Worm (Caenorhabditis elegans) whole organism, L3 larva: ENCODE data around the gene srx-50.

Experiments used
- R02D3.7 ChIP-seq: fragments of 150-350 bp; optimal IDR thresholded peaks from 2 replicates; lab custom pipeline; 2014; ENCODE audit warnings: missing biosample characterization, missing genetic modification characterization
- ama-1 ChIP-seq: fragments of 150-350 bp; optimal IDR thresholded peaks from 2 replicates; lab custom pipeline; 2018
- ceh-16 ChIP-seq: sonication (generic microtip); optimal IDR thresholded peaks from 2 replicates; lab custom pipeline; 2017; ENCODE audit warnings: missing biosample characterization, missing genetic modification characterization
- ceh-28 ChIP-seq: fragments of 150-350 bp; optimal IDR thresholded peaks from 2 replicates; lab custom pipeline; 2014; ENCODE audit warnings: missing biosample characterization, missing genetic modification reagents, missing genetic modification characterization
- ceh-82 ChIP-seq: fragments of 150-350 bp; optimal IDR thresholded peaks from 2 replicates; lab custom pipeline; 2014; ENCODE audit warnings: missing biosample characterization, missing genetic modification characterization
- ceh-9 ChIP-seq: sonication (generic microtip); optimal IDR thresholded peaks from 2 replicates; lab custom pipeline; 2018; ENCODE audit warnings: missing biosample characterization, missing genetic modification characterization
- egl-27 ChIP-seq: sonication (generic microtip); optimal IDR thresholded peaks from 4 replicates; lab custom pipeline; 2017; ENCODE audit warnings: missing biosample characterization, missing genetic modification reagents, missing genetic modification characterization
- egl-5 ChIP-seq: fragments of 150-350 bp; optimal IDR thresholded peaks from 2 replicates; lab custom pipeline; 2017; ENCODE audit warnings: missing biosample characterization, missing genetic modification reagents, missing genetic modification characterization, inconsistent platforms
- elt-1 ChIP-seq: fragments of 150-350 bp; optimal IDR thresholded peaks from 2 replicates; lab custom pipeline; 2014; ENCODE audit warnings: missing biosample characterization, missing genetic modification characterization
- elt-2 ChIP-seq: sonication (generic microtip); optimal IDR thresholded peaks from 2 replicates; lab custom pipeline; 2016; ENCODE audit warnings: missing genetic modification reagents, mild to moderate bottlenecking, missing genetic modification characterization, missing compliant biosample characterization
- elt-3 ChIP-seq, 3 experiments: fragments of 150-350 bp in 1 of 3; sonication (generic microtip) in 2 of 3; optimal IDR thresholded peaks; 2 replicates in 2 of 3; 4 replicates in 1 of 3; lab custom pipeline; 2014 to 2017; ENCODE audit warnings: missing biosample characterization in 3 of 3, missing genetic modification characterization in 3 of 3
- eor-1 ChIP-seq, 2 experiments: fragments of 150-350 bp; optimal IDR thresholded peaks; 2 replicates each; lab custom pipeline; 2014 to 2018; ENCODE audit warnings: missing biosample characterization in 2 of 2, missing genetic modification characterization in 2 of 2
- fkh-10 ChIP-seq: sonication (generic microtip); optimal IDR thresholded peaks from 2 replicates; lab custom pipeline; 2017; ENCODE audit warnings: missing biosample characterization, missing genetic modification reagents, missing genetic modification characterization
- hmg-11 ChIP-seq: sonication (generic microtip); optimal IDR thresholded peaks from 2 replicates; lab custom pipeline; 2016; ENCODE audit warnings: missing genetic modification characterization, missing compliant biosample characterization
- jun-1 ChIP-seq: fragments of 150-350 bp; optimal IDR thresholded peaks from 2 replicates; lab custom pipeline; 2014; ENCODE audit warnings: missing biosample characterization, missing genetic modification reagents, missing genetic modification characterization
- lin-15B ChIP-seq: fragments of 150-350 bp; optimal IDR thresholded peaks from 2 replicates; lab custom pipeline; 2014; ENCODE audit warnings: missing biosample characterization, missing genetic modification characterization
- mml-1 ChIP-seq: fragments of 150-350 bp; sonication (generic microtip); optimal IDR thresholded peaks from 3 replicates; lab custom pipeline; 2014; ENCODE audit warnings: missing biosample characterization, missing genetic modification characterization
- nfya-1 ChIP-seq: sonication (generic microtip); optimal IDR thresholded peaks from 2 replicates; lab custom pipeline; 2017; ENCODE audit warnings: missing genetic modification characterization, mild to moderate bottlenecking, missing compliant biosample characterization, antibody characterized with exemption, moderate library complexity; ENCODE audit not compliant: insufficient read depth
- nhr-23 ChIP-seq: fragments of 150-350 bp; optimal IDR thresholded peaks from 2 replicates; lab custom pipeline; 2014; ENCODE audit warnings: missing biosample characterization, missing genetic modification reagents, missing genetic modification characterization
- nhr-237 ChIP-seq: fragments of 150-350 bp; optimal IDR thresholded peaks from 2 replicates; lab custom pipeline; 2014; ENCODE audit warnings: missing biosample characterization, missing genetic modification characterization
- nhr-25 ChIP-seq: sonication (generic microtip); optimal IDR thresholded peaks from 2 replicates; lab custom pipeline; 2017; ENCODE audit warnings: missing biosample characterization, missing genetic modification characterization
- nhr-28 ChIP-seq: fragments of 150-350 bp; optimal IDR thresholded peaks from 2 replicates; lab custom pipeline; 2014; ENCODE audit warnings: missing biosample characterization, missing genetic modification characterization
- nhr-43 ChIP-seq: sonication (generic microtip); optimal IDR thresholded peaks from 2 replicates; lab custom pipeline; 2016; ENCODE audit warnings: mild to moderate bottlenecking, missing genetic modification characterization, missing compliant biosample characterization; ENCODE audit not compliant: poor library complexity, severe bottlenecking
- nhr-76 ChIP-seq: fragments of 150-350 bp; sonication (generic microtip); optimal IDR thresholded peaks from 5 replicates; lab custom pipeline; 2014; ENCODE audit warnings: missing biosample characterization, missing genetic modification characterization
- nhr-77 ChIP-seq: fragments of 150-350 bp; optimal IDR thresholded peaks from 2 replicates; lab custom pipeline; 2014; ENCODE audit warnings: missing biosample characterization, missing genetic modification characterization
- pha-4 ChIP-seq: fragments of 150-350 bp; optimal IDR thresholded peaks from 2 replicates; lab custom pipeline; 2014; ENCODE audit warnings: missing biosample characterization, missing genetic modification reagents, missing genetic modification characterization
- pqm-1 ChIP-seq: fragments of 150-350 bp; optimal IDR thresholded peaks from 2 replicates; lab custom pipeline; 2017; ENCODE audit warnings: missing biosample characterization, missing genetic modification characterization, inconsistent platforms
- sea-2 ChIP-seq: fragments of 150-350 bp; sonication (generic microtip); optimal IDR thresholded peaks from 4 replicates; lab custom pipeline; 2014; ENCODE audit warnings: missing biosample characterization, missing genetic modification reagents, missing genetic modification characterization
- skn-1 ChIP-seq: fragments of 150-350 bp; optimal IDR thresholded peaks from 2 replicates; lab custom pipeline; 2014; ENCODE audit warnings: missing biosample characterization, missing genetic modification characterization
- tbx-2 ChIP-seq: sonication (generic microtip); optimal IDR thresholded peaks from 2 replicates; lab custom pipeline; 2016; ENCODE audit warnings: mild to moderate bottlenecking, missing genetic modification characterization, missing compliant biosample characterization
- unc-62 ChIP-seq: fragments of 150-350 bp; sonication (generic microtip); optimal IDR thresholded peaks from 4 replicates; lab custom pipeline; 2014; ENCODE audit warnings: missing biosample characterization, missing genetic modification reagents, missing genetic modification characterization
- zag-1 ChIP-seq: fragments of 150-350 bp; optimal IDR thresholded peaks from 2 replicates; lab custom pipeline; 2014; ENCODE audit warnings: missing biosample characterization, missing genetic modification characterization
- ztf-11 ChIP-seq: fragments of 150-350 bp; optimal IDR thresholded peaks from 2 replicates; lab custom pipeline; 2014; ENCODE audit warnings: missing biosample characterization, missing genetic modification characterization
- ztf-4 ChIP-seq: fragments of 150-350 bp; optimal IDR thresholded peaks from 2 replicates; lab custom pipeline; 2014; ENCODE audit warnings: missing biosample characterization, missing genetic modification characterization

Gene srx-50

DNA sequence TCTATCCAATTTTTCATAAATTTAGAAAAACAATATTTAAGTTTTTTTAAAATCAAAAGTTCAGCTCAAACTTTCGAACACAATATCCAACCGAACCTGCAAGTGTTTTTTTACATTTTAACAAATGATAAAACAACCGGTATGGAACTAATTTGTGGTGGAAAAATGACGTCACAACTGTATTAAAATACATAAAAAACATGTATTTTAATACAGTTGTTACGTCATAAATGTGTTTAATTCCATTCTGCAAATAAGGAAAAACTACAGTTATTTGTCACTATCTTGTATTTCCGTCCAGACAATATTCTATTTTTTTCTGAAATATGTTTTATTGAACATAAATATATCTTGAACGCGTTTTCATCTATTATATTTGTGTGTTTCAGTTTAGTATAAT lies 45.6 kb upstream of the srx-50 start:
- TF ChIP-seq nhr-76 (no peak), R02D3.7 (tag; lab: Kevin White, UChicago) (no peak), ama-1 (lab: Kevin White, UChicago) (no peak), jun-1 (tag; lab: Kevin White, UChicago) (no peak), mml-1 (tag; lab: Kevin White, UChicago) (no peak), pqm-1 (tag; lab: Kevin White, UChicago) (no peak), eor-1 (tag; optimal IDR thresholded peaks at IDR 0.05; lab: Kevin White, UChicago) (no peak), ceh-16 (tag; lab: Kevin White, UChicago) (no peak), elt-1 (no peak), pha-4 (no peak), elt-3 (tag; optimal IDR thresholded peaks at IDR 0.05; lab: Kevin White, UChicago) (no peak), ceh-82 (tag; lab: Kevin White, UChicago) (no peak), egl-5 (tag; lab: Kevin White, UChicago) (no peak), ztf-4 (tag; lab: Kevin White, UChicago) (no peak)

DNA sequence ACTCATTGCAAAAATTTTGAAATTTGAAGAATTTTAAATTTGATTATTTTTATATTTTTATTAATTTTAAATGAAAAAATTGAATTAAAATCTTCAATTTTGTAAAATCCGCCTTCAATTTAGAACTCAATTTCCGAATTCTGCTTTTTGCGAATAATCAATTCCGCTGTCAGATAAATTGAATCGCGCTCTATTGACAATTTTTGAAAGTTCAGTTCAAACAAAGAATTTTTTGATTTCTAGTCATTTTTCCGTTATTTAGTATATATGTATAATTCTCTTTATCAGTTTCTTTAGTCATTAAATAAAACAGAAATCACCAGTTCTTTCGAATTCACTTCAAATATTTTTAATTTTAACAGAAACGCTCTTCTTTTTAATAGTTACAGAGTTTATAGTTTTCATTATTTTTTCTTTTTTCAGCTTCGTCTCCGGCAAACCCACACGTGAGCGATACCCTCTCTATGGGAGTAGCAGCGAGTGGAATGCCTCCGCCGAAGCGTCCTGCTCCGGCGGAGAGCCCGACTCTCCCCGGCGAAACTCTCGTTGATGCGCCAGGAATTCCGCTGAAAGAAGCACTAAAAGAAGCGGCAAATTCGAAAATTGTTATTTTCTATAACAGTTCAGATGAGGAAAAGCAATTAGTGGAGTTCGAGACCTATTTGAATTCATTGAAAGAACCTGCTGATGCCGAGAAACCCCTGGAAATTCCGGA lies 44.9 kb upstream of the srx-50 start:
- TF ChIP-seq nhr-23 (tag; lab: Kevin White, UChicago), result no peak
- no peak for TF ChIP-seq ceh-28 (tag; lab: Kevin White, UChicago)
- peak; percentile 18 for TF ChIP-seq elt-2 (tag; lab: Kevin White, UChicago)
- TF ChIP-seq ceh-82 (tag; lab: Kevin White, UChicago), result no peak
- no peak for TF ChIP-seq unc-62 (GFP tag; lab: Kevin White, UChicago)
- no peak for TF ChIP-seq ztf-11
- no peak for TF ChIP-seq elt-1
- peak; percentile 24 for TF ChIP-seq lin-15B (tag; lab: Kevin White, UChicago)
- TF ChIP-seq nhr-28 (tag; lab: Kevin White, UChicago), result no peak
- TF ChIP-seq nhr-76, result no peak
- TF ChIP-seq zag-1 (tag; lab: Kevin White, UChicago), result no peak
- peak; percentile 18 for TF ChIP-seq nfya-1
- TF ChIP-seq fkh-10 (GFP tag; lab: Kevin White, UChicago), result no peak
- TF ChIP-seq egl-5 (tag; lab: Kevin White, UChicago), result no peak
- no peak for TF ChIP-seq tbx-2 (tag; lab: Kevin White, UChicago)
- peak; percentile 50 for TF ChIP-seq pha-4
- TF ChIP-seq R02D3.7 (tag; lab: Kevin White, UChicago), result no peak

DNA sequence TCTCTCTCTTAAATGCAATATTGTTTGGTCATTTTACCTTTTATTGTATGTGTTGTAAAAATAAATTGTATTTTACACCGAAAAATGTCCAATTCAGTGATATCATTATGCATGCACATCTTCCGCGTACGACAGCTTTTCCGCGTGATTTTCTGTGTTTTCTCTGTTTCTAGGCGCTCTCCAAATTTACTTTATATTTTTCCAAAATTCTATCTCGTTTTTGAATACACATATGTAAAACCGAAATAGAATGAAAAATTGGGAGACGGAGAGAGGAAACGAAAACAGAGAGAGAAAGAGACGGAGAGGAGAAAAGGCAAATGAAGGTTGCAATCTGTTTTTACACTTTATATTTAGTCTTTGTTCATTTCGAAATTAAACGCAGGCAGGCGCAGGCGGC lies 41.3 kb upstream of the srx-50 start:
- TF ChIP-seq hmg-11 (tag; lab: Kevin White, UChicago), result peak; percentile 21
- no peak for TF ChIP-seq egl-27
- peak; percentile 5 for TF ChIP-seq nhr-43 (tag; lab: Kevin White, UChicago)
- TF ChIP-seq elt-2 (tag; lab: Kevin White, UChicago), result peak; percentile 47
- TF ChIP-seq sea-2 (GFP tag; lab: Kevin White, UChicago), result no peak
- no peak for TF ChIP-seq skn-1
- TF ChIP-seq nhr-23 (tag; lab: Kevin White, UChicago), result peak; percentile 42
- no peak for TF ChIP-seq ceh-82 (tag; lab: Kevin White, UChicago)
- TF ChIP-seq pha-4, result peak; percentile 75
- TF ChIP-seq nhr-237 (tag; lab: Kevin White, UChicago), result no peak
- TF ChIP-seq nhr-76, result no peak
- TF ChIP-seq nfya-1, result peak; percentile 57
- no peak for TF ChIP-seq ceh-9 (tag; lab: Kevin White, UChicago)
- TF ChIP-seq ceh-16 (tag; lab: Kevin White, UChicago), result no peak
- no peak for TF ChIP-seq elt-1
- TF ChIP-seq nhr-77 (tag; lab: Kevin White, UChicago), result no peak
- TF ChIP-seq mml-1 (tag; lab: Kevin White, UChicago), result no peak
- peak; percentile 9 for TF ChIP-seq lin-15B (tag; lab: Kevin White, UChicago)
- peak; percentile 53 for TF ChIP-seq nhr-25 (tag; lab: Kevin White, UChicago)
- peak; percentile 68 for TF ChIP-seq pqm-1 (tag; lab: Kevin White, UChicago)
- TF ChIP-seq ama-1 (lab: Kevin White, UChicago), result no peak
- peak; percentile 62 for TF ChIP-seq egl-5 (tag; lab: Kevin White, UChicago)

DNA sequence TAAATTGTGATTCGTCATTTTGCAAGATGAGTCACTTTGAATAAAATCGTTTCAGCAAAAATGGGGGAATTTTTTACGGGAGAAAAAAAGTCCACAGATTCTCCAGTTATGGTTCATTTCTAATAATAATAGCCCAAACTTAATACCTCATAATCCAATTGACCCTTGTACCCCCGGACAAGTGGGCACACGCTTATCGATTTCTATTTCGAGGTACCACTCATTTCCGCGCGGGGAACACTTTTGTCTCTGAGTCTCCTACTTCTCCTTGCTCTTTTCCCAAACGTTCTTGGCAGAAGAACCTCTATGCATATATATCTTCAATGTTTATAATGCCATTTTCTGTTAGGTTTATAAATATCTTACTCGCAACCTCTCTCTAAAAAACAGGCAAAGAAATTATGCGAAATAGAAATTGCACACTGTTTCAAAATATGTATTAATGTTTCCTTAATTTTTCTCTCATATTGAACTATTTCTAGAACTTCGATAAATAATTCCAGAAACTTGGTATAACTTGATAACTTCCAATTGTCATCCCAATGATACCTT lies 40.6 kb upstream of the srx-50 start, which contains the start of gene gldi-4:
Gene gldi-4, plus strand, starts transcription at position 502 of the 552 bp plus-strand sequence.
- TF ChIP-seq nhr-76, result no peak
